Worm (Caenorhabditis elegans): ENCODE results near the gene gcc-2.

DNA sequence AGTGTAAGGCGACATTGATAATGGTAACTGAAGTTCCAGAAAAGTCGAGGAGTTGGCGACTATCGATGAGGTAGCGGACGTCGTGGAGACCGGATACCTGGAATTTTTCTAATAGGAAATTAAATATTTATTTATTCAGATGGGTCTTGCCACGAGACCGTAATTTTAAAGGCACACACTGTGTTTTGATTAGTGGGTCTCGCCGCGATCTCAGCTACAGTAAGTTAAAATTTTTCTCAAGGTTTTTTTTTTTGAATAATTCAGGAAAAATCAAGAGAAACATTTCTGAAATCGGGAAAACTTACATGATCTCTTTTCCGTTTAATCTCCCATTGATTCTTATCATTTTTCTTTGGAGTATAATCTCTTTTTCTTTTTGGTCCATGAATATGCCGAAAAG lies 17.1 kb upstream of the gcc-2 start:
- TF ChIP-seq ceh-16 (tag; optimal IDR thresholded peaks at IDR 0.05) (no peak), ceh-9 (tag; optimal IDR thresholded peaks at IDR 0.05) (no peak), lin-15B (tag; optimal IDR thresholded peaks at IDR 0.05) (no peak), pha-4 (tag; optimal IDR thresholded peaks at IDR 0.05) (no peak), sea-2 (GFP tag; optimal IDR thresholded peaks at IDR 0.05) (no peak), nhr-11 (tag; optimal IDR thresholded peaks at IDR 0.05) (no peak), ztf-11 (tag; optimal IDR thresholded peaks at IDR 0.05) (no peak), nhr-23 (tag; optimal IDR thresholded peaks at IDR 0.05) (no peak), ztf-4 (tag; optimal IDR thresholded peaks at IDR 0.05) (no peak), snpc-4 (tag; optimal IDR thresholded peaks at IDR 0.05) (no peak), nhr-25 (tag; optimal IDR thresholded peaks at IDR 0.05) (no peak), tbx-2 (tag; optimal IDR thresholded peaks at IDR 0.05) (no peak)
